Worm (Caenorhabditis elegans) whole organism, L4/young adult: ENCODE data around the gene Y64G10A.2.

Source experiments
- W03F9.2 ChIP-seq: fragments of 150-350 bp; optimal IDR thresholded peaks from 2 replicates; lab custom pipeline; 2014; ENCODE audit warnings: missing biosample characterization, missing genetic modification characterization
- dao-5 ChIP-seq: sonication (generic microtip); optimal IDR thresholded peaks from 2 replicates; lab custom pipeline; 2016; ENCODE audit warnings: missing genotype, missing genetic modification characterization, moderate library complexity, missing compliant biosample characterization
- him-1 ChIP-seq: sonication (generic microtip); optimal IDR thresholded peaks from 2 replicates; lab custom pipeline; 2016; ENCODE audit warnings: missing genotype, missing genetic modification reagents, missing genetic modification characterization, missing compliant biosample characterization

- no peak for TF ChIP-seq him-1 (tag; lab: Kevin White, UChicago)
- peak; percentile 48 for TF ChIP-seq W03F9.2 (tag; lab: Kevin White, UChicago)
- TF ChIP-seq dao-5 (tag; lab: Kevin White, UChicago) = peak; percentile 14
Observed at ce11 chrIV:14224912-14225311, 19.3 kb downstream of the Y64G10A.2 start.
